Worm (Caenorhabditis elegans) whole organism, mixed stage, embryonic: ENCODE data around the gene F22F7.12.

Experiments used
- M03D4.4 ChIP-seq: sonication (generic microtip); optimal IDR thresholded peaks from 2 replicates; lab custom pipeline; 2017; ENCODE audit warnings: mild to moderate bottlenecking, missing genetic modification characterization, missing compliant biosample characterization
- bed-3 ChIP-seq: fragments of 200-800 bp; sonication (Bioruptor generic); optimal IDR thresholded peaks from 3 replicates; lab custom pipeline; 2018; ENCODE audit warnings: mild to moderate bottlenecking, missing genetic modification characterization, moderate library complexity, missing compliant biosample characterization
- blmp-1 ChIP-seq: fragments of 150-350 bp; optimal IDR thresholded peaks from 2 replicates; lab custom pipeline; 2014; ENCODE audit warnings: missing biosample characterization, missing genetic modification characterization
- ceh-43 ChIP-seq: fragments of 200-800 bp; sonication (Bioruptor generic); optimal IDR thresholded peaks from 2 replicates; lab custom pipeline; 2018; ENCODE audit warnings: mild to moderate bottlenecking, missing genetic modification characterization, moderate library complexity, missing compliant biosample characterization
- ceh-83 ChIP-seq: fragments of 200-800 bp; sonication (Bioruptor generic); optimal IDR thresholded peaks from 2 replicates; lab custom pipeline; 2018; ENCODE audit warnings: mild to moderate bottlenecking, missing genetic modification characterization, missing compliant biosample characterization
- ces-1 ChIP-seq: fragments of 150-350 bp; optimal IDR thresholded peaks from 2 replicates; lab custom pipeline; 2014; ENCODE audit warnings: missing biosample characterization, missing genetic modification reagents, missing genetic modification characterization
- cnd-1 ChIP-seq: fragments of 200-800 bp; sonication (Bioruptor generic); optimal IDR thresholded peaks from 2 replicates; lab custom pipeline; 2018; ENCODE audit warnings: mild to moderate bottlenecking, missing genetic modification characterization, missing compliant biosample characterization
- drap-1 ChIP-seq: fragments of 200-800 bp; sonication (Bioruptor generic); optimal IDR thresholded peaks from 3 replicates; lab custom pipeline; 2018; ENCODE audit warnings: mild to moderate bottlenecking, missing genetic modification characterization, missing compliant biosample characterization
- elt-1 ChIP-seq: sonication (generic microtip); optimal IDR thresholded peaks from 2 replicates; lab custom pipeline; 2017; ENCODE audit warnings: missing genetic modification characterization, mild to moderate bottlenecking, missing compliant biosample characterization, antibody characterized with exemption, moderate library complexity, borderline replicate concordance; ENCODE audit not compliant: insufficient read depth
- elt-3 ChIP-seq: fragments of 150-350 bp; optimal IDR thresholded peaks from 2 replicates; lab custom pipeline; 2014; ENCODE audit warnings: missing biosample characterization, missing genetic modification characterization
- flh-1 ChIP-seq: fragments of 200-800 bp; sonication (Bioruptor generic); optimal IDR thresholded peaks from 2 replicates; lab custom pipeline; 2018; ENCODE audit warnings: mild to moderate bottlenecking, missing genetic modification characterization, moderate library complexity, missing compliant biosample characterization
- ham-2 ChIP-seq: fragments of 200-800 bp; sonication (Bioruptor generic); optimal IDR thresholded peaks from 2 replicates; lab custom pipeline; 2018; ENCODE audit warnings: mild to moderate bottlenecking, missing genetic modification characterization, missing compliant biosample characterization
- hlh-1 ChIP-seq: fragments of 150-350 bp; optimal IDR thresholded peaks from 2 replicates; lab custom pipeline; 2014; ENCODE audit warnings: missing biosample characterization, missing genetic modification reagents, missing genetic modification characterization
- lin-13 ChIP-seq: fragments of 150-350 bp; optimal IDR thresholded peaks from 2 replicates; lab custom pipeline; 2014; ENCODE audit warnings: missing biosample characterization, missing genetic modification characterization
- lin-32 ChIP-seq: fragments of 200-800 bp; sonication (Bioruptor generic); optimal IDR thresholded peaks from 2 replicates; lab custom pipeline; 2018; ENCODE audit warnings: mild to moderate bottlenecking, missing genetic modification characterization, missing compliant biosample characterization
- lsy-2 ChIP-seq: fragments of 150-350 bp; optimal IDR thresholded peaks from 2 replicates; lab custom pipeline; 2014; ENCODE audit warnings: missing biosample characterization, missing genetic modification characterization
- mab-5 ChIP-seq: fragments of 150-350 bp; optimal IDR thresholded peaks from 2 replicates; lab custom pipeline; 2014; ENCODE audit warnings: missing biosample characterization, missing genetic modification characterization
- mep-1 ChIP-seq: fragments of 150-350 bp; optimal IDR thresholded peaks from 2 replicates; lab custom pipeline; 2017; ENCODE audit warnings: missing biosample characterization, missing genetic modification reagents, missing genetic modification characterization, inconsistent platforms
- mls-2 ChIP-seq: sonication (generic microtip); optimal IDR thresholded peaks from 2 replicates; lab custom pipeline; 2016; ENCODE audit warnings: mild to moderate bottlenecking, missing genetic modification characterization, moderate library complexity, missing compliant biosample characterization
- nhr-2 ChIP-seq: fragments of 150-350 bp; optimal IDR thresholded peaks from 2 replicates; lab custom pipeline; 2014; ENCODE audit warnings: missing biosample characterization, missing genetic modification characterization
- nhr-237 ChIP-seq: fragments of 150-350 bp; optimal IDR thresholded peaks from 2 replicates; lab custom pipeline; 2014; ENCODE audit warnings: missing biosample characterization, missing genetic modification characterization
- nhr-28 ChIP-seq: fragments of 150-350 bp; optimal IDR thresholded peaks from 2 replicates; lab custom pipeline; 2014; ENCODE audit warnings: missing biosample characterization, missing genetic modification characterization
- nhr-76 ChIP-seq: sonication (generic microtip); optimal IDR thresholded peaks from 2 replicates; lab custom pipeline; 2017; ENCODE audit warnings: missing biosample characterization, missing genetic modification characterization
- pha-4 ChIP-seq: fragments of 150-350 bp; optimal IDR thresholded peaks from 2 replicates; lab custom pipeline; 2018; ENCODE audit warnings: missing biosample characterization, missing genetic modification reagents, missing genetic modification characterization
- sem-2 ChIP-seq: fragments of 200-800 bp; sonication (Bioruptor generic); optimal IDR thresholded peaks from 2 replicates; lab custom pipeline; 2018; ENCODE audit warnings: mild to moderate bottlenecking, missing genetic modification characterization, missing compliant biosample characterization
- snpc-4 ChIP-seq: fragments of 150-350 bp; optimal IDR thresholded peaks from 2 replicates; lab custom pipeline; 2014; ENCODE audit warnings: missing biosample characterization, missing genetic modification characterization
- sptf-1 ChIP-seq: sonication (generic microtip); optimal IDR thresholded peaks from 2 replicates; lab custom pipeline; 2017; ENCODE audit warnings: mild to moderate bottlenecking, missing genetic modification characterization, moderate library complexity, missing compliant biosample characterization
- tbx-8 ChIP-seq: fragments of 200-800 bp; sonication (Bioruptor generic); optimal IDR thresholded peaks from 2 replicates; lab custom pipeline; 2018; ENCODE audit warnings: mild to moderate bottlenecking, missing genetic modification characterization, moderate library complexity, missing compliant biosample characterization
- unc-120 ChIP-seq: sonication (generic microtip); optimal IDR thresholded peaks from 2 replicates; lab custom pipeline; 2017; ENCODE audit warnings: missing genetic modification characterization, missing compliant biosample characterization; ENCODE audit not compliant: poor library complexity, severe bottlenecking
- zip-8 ChIP-seq: fragments of 150-350 bp; optimal IDR thresholded peaks from 2 replicates; lab custom pipeline; 2014; ENCODE audit warnings: missing biosample characterization, missing genetic modification characterization

The F22F7.12 gene

ce11 chrV:2185486-2185885 is 41.2 kb upstream of the F22F7.12 start:
- TF ChIP-seq unc-120 (tag; lab: Kevin White, UChicago) (no peak), ces-1 (GFP tag; lab: Kevin White, UChicago) (no peak), mls-2 (tag; lab: Kevin White, UChicago) (no peak), M03D4.4 (tag; lab: Kevin White, UChicago) (no peak), nhr-76 (tag; lab: Kevin White, UChicago) (no peak), nhr-2 (tag; lab: Kevin White, UChicago) (no peak), ceh-43 (GFP tag; lab: Kevin White, UChicago) (no peak), lsy-2 (tag; lab: Kevin White, UChicago) (no peak), nhr-28 (tag; lab: Kevin White, UChicago) (no peak), nhr-237 (tag; lab: Kevin White, UChicago) (no peak), zip-8 (tag; lab: Kevin White, UChicago) (no peak), sptf-1 (no peak), ceh-83 (GFP tag; lab: Kevin White, UChicago) (no peak), bed-3 (no peak), drap-1 (GFP tag; lab: Kevin White, UChicago) (no peak), ham-2 (GFP tag; lab: Kevin White, UChicago) (no peak), blmp-1 (tag; lab: Kevin White, UChicago) (no peak), pha-4 (tag; lab: Kevin White, UChicago) (no peak)

DNA sequence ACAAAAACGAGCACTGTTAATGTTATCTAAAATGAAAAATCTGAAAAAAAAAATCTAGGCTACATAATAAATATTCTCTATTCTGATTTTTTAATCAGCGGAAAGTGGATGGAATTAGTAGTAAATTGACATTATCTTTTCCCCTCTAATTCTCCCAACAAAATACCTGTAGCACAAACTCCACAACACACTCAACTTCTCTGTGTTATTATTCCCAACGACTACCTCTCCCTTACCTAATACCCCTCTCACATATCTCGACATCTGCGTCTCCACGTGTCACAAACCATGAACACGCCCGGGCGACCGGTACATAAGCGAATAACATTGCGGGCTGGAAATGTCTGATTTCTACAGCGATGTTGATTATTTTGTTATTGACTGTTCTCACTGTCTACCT is 38.9 kb upstream of the F22F7.12 start, which contains the start of gene cyp-33C2:
TSS of gene cyp-33C2 (plus strand) at position 327 of the 400 bp plus-strand sequence.
- TF ChIP-seq pha-4 (tag; lab: Kevin White, UChicago), result no peak
- TF ChIP-seq hlh-1 (tag; lab: Kevin White, UChicago), result no peak
- no peak for TF ChIP-seq elt-3 (tag; lab: Kevin White, UChicago)
- no peak for TF ChIP-seq cnd-1 (tag; lab: Kevin White, UChicago)
- no peak for TF ChIP-seq nhr-237 (tag; lab: Kevin White, UChicago)
- TF ChIP-seq lin-13, result no peak
- no peak for TF ChIP-seq nhr-76 (tag; lab: Kevin White, UChicago)
- TF ChIP-seq snpc-4 (tag; lab: Kevin White, UChicago), result no peak
- TF ChIP-seq ceh-83 (GFP tag; lab: Kevin White, UChicago), result no peak
- TF ChIP-seq lsy-2 (tag; lab: Kevin White, UChicago), result no peak
- TF ChIP-seq ces-1 (GFP tag; lab: Kevin White, UChicago), result no peak
- no peak for TF ChIP-seq flh-1 (GFP tag; lab: Kevin White, UChicago)
- TF ChIP-seq sem-2 (GFP tag; lab: Kevin White, UChicago), result no peak
- TF ChIP-seq ceh-43 (GFP tag; lab: Kevin White, UChicago), result no peak
- TF ChIP-seq zip-8 (tag; lab: Kevin White, UChicago), result no peak
- TF ChIP-seq M03D4.4 (tag; lab: Kevin White, UChicago), result no peak

DNA sequence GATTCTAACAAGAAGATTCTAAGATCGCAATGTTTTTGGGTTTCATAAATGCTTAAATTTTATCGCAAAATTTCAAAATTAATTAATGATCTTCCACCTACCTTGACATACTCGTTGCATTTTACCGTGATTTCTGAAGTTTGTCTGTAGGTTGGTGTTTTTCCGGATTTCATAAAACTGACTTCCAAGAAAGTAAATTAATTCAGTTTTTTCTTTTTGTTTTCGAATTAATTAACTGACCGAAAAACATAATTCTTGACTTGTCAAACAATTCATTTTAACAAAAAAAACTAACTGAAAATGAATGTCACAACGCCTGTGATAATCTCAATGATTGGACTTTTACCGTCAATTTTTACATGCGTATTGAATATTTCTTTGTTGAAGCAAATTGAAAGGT is 37.4 kb upstream of the F22F7.12 start, which contains the start of gene srbc-16:
TSS of gene srbc-16 (plus strand) at position 301 of the 400 bp plus-strand sequence.
- TF ChIP-seq mab-5 (no peak), nhr-76 (tag; lab: Kevin White, UChicago) (no peak), pha-4 (tag; lab: Kevin White, UChicago) (no peak), elt-1 (no peak), drap-1 (GFP tag; lab: Kevin White, UChicago) (no peak), zip-8 (tag; lab: Kevin White, UChicago) (no peak), ceh-83 (GFP tag; lab: Kevin White, UChicago) (no peak), sptf-1 (no peak), nhr-237 (tag; lab: Kevin White, UChicago) (no peak), hlh-1 (tag; lab: Kevin White, UChicago) (no peak), bed-3 (no peak), mep-1 (tag; lab: Kevin White, UChicago) (no peak), unc-120 (tag; lab: Kevin White, UChicago) (no peak), tbx-8 (GFP tag; lab: Kevin White, UChicago) (no peak)
- TF ChIP-seq, all 35 proteins: peak for 0

- TF ChIP-seq lin-32 (GFP tag; lab: Kevin White, UChicago), result no peak
- TF ChIP-seq ceh-43 (GFP tag; lab: Kevin White, UChicago), result no peak
- no peak for TF ChIP-seq lsy-2 (tag; lab: Kevin White, UChicago)
- no peak for TF ChIP-seq ces-1 (GFP tag; lab: Kevin White, UChicago)
- no peak for TF ChIP-seq nhr-237 (tag; lab: Kevin White, UChicago)
- TF ChIP-seq nhr-2 (tag; lab: Kevin White, UChicago), result no peak
- no peak for TF ChIP-seq elt-1
Observed at ce11 chrV:2179214-2179613, 34.9 kb upstream of the F22F7.12 start, which contains the start of gene cyp-33C1. cyp-33C1 (plus strand) TSS chrV:2179514.
